Worm (Caenorhabditis elegans) whole organism, midembryonic: ENCODE results near the gene unc-2.

Experiments used
- T22C8.4 ChIP-seq: fragments of 200-800 bp; sonication (Bioruptor generic); IDR thresholded peaks from 2 replicates; pipeline ENCODE4 v1.3.6; 2022; ENCODE audit warnings: missing genetic modification characterization, missing compliant biosample characterization
- cog-1 ChIP-seq: sonication (generic microtip); optimal IDR thresholded peaks from 2 replicates; lab custom pipeline; 2016; ENCODE audit warnings: missing genetic modification characterization, missing compliant biosample characterization
- flt-1 ChIP-seq: fragments of 200-800 bp; sonication (Bioruptor generic); IDR thresholded peaks from 2 replicates; pipeline ENCODE4 v1.3.6; 2022; ENCODE audit warnings: missing genetic modification characterization, missing compliant biosample characterization
- ref-1 ChIP-seq: fragments of 200-800 bp; sonication (Bioruptor generic); conservative IDR thresholded peaks from 2 replicates; pipeline ENCODE4 v1.3.6; 2022; ENCODE audit warnings: missing genetic modification reagents, missing genetic modification characterization, missing compliant biosample characterization
- tab-1 ChIP-seq: fragments of 200-800 bp; sonication (Bioruptor generic); IDR thresholded peaks from 2 replicates; pipeline ENCODE4 v1.3.6; 2022; ENCODE audit warnings: missing genetic modification characterization, missing compliant biosample characterization

DNA sequence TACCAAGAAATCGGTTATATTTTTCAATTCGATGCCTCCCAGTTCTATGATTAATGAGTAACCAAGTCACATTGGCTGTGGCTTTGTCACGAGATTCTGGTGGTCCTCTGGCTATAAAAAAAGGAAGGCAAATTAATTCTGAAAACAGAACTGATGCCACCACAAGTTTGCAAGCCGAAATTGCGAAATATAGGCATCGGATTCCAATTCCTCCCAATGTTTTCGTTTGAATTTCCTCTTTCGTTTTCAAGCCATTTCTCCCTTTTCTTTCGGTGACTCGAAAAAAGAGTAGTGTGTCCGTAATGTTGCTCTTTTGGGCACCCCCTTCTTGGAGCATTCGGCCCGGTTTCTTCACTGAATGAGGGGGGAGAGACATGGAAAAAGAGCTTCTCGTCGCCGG, 6.4 kb upstream of the unc-2 start, which contains the start of gene F55F1.2:
- TF ChIP-seq flt-1 (GFP tag; lab: Robert Waterston, UW) = no peak
- no peak for TF ChIP-seq tab-1 (GFP tag; lab: Robert Waterston, UW)
- TF ChIP-seq T22C8.4 (GFP tag; lab: Robert Waterston, UW) = no peak
- no peak for TF ChIP-seq ref-1 (GFP tag; lab: Robert Waterston, UW)
- no peak for TF ChIP-seq cog-1
